Worm (Caenorhabditis elegans) whole organism, L4 larva: Measurements from ENCODE around the gene dhrr-1.

Source experiments
- F10B5.3 ChIP-seq: sonication (generic microtip); optimal IDR thresholded peaks from 2 replicates; lab custom pipeline; 2016; ENCODE audit warnings: mild to moderate bottlenecking, missing genetic modification characterization, missing compliant biosample characterization
- F49E8.2 ChIP-seq: sonication (generic microtip); optimal IDR thresholded peaks from 2 replicates; lab custom pipeline; 2016; ENCODE audit warnings: missing compliant biosample characterization, mild to moderate bottlenecking, missing genetic modification characterization, borderline replicate concordance
- T26A8.4 ChIP-seq: fragments of 200-800 bp; sonication (Bioruptor generic); IDR thresholded peaks from 2 replicates; pipeline ENCODE4 v1.3.6; 2022; ENCODE audit warnings: missing genetic modification characterization, missing compliant biosample characterization
- Y75B8A.6 ChIP-seq: fragments of 200-800 bp; sonication (Bioruptor generic); IDR thresholded peaks from 2 replicates; pipeline ENCODE4 v1.3.6; 2022; ENCODE audit warnings: missing genetic modification reagents, missing genetic modification characterization, missing compliant biosample characterization
- ZK546.5 ChIP-seq, 2 experiments: sonication (generic microtip); optimal IDR thresholded peaks; 2 replicates each; lab custom pipeline; 2017; ENCODE audit warnings: missing biosample characterization in 2 of 2, missing genetic modification characterization in 2 of 2
- aha-1 ChIP-seq: fragments of 150-350 bp; peaks from one replicate; lab custom pipeline; 2014; ENCODE audit warnings: missing biosample characterization, missing genetic modification characterization
- ama-1 ChIP-seq: fragments of 150-350 bp; optimal IDR thresholded peaks from 2 replicates; lab custom pipeline; 2014; ENCODE audit warnings: inconsistent platforms, mixed read lengths
- ceh-28 ChIP-seq: fragments of 150-350 bp; optimal IDR thresholded peaks from 2 replicates; lab custom pipeline; 2014; ENCODE audit warnings: missing biosample characterization, missing genetic modification reagents, missing genetic modification characterization
- ces-1 ChIP-seq: fragments of 150-350 bp; sonication (generic microtip); optimal IDR thresholded peaks from 4 replicates; lab custom pipeline; 2014; ENCODE audit warnings: missing biosample characterization, missing genetic modification reagents, missing genetic modification characterization
- cey-2 ChIP-seq: sonication (generic microtip); optimal IDR thresholded peaks from 3 replicates; lab custom pipeline; 2017; ENCODE audit warnings: missing genetic modification characterization, mild to moderate bottlenecking, missing compliant biosample characterization, antibody characterized with exemption, borderline replicate concordance; ENCODE audit not compliant: insufficient read depth
- daf-19 ChIP-seq: fragments of 200-800 bp; sonication (Bioruptor generic); conservative IDR thresholded peaks from 2 replicates; pipeline ENCODE4 v1.3.6; 2022; ENCODE audit warnings: missing genetic modification characterization, missing compliant biosample characterization
- daf-8 ChIP-seq: fragments of 200-800 bp; sonication (Bioruptor generic); IDR thresholded peaks from 2 replicates; pipeline ENCODE4 v1.3.6; 2022; ENCODE audit warnings: missing genetic modification characterization, missing compliant biosample characterization
- dve-1 ChIP-seq: sonication (generic microtip); optimal IDR thresholded peaks from 2 replicates; lab custom pipeline; 2017; ENCODE audit warnings: antibody characterized with exemption, mild to moderate bottlenecking, missing genetic modification characterization, missing compliant biosample characterization; ENCODE audit not compliant: insufficient read depth
- egl-27 ChIP-seq: sonication (generic microtip); optimal IDR thresholded peaks from 3 replicates; lab custom pipeline; 2017; ENCODE audit warnings: missing biosample characterization, missing genetic modification reagents, missing genetic modification characterization
- egl-43 ChIP-seq: fragments of 200-800 bp; sonication (Bioruptor generic); IDR thresholded peaks from 2 replicates; pipeline ENCODE4 v1.3.6; 2022; ENCODE audit warnings: missing genetic modification reagents, missing genetic modification characterization, missing compliant biosample characterization
- fos-1 ChIP-seq: fragments of 150-350 bp; optimal IDR thresholded peaks from 2 replicates; lab custom pipeline; 2014; ENCODE audit warnings: missing biosample characterization, missing genetic modification characterization
- gei-8 ChIP-seq: fragments of 200-800 bp; sonication (Bioruptor generic); optimal IDR thresholded peaks from 2 replicates; lab custom pipeline; 2018; ENCODE audit warnings: mild to moderate bottlenecking, missing genetic modification characterization, missing compliant biosample characterization
- lin-1 ChIP-seq: fragments of 200-800 bp; sonication (Bioruptor generic); IDR thresholded peaks from 2 replicates; pipeline ENCODE4 v1.3.6; 2022; ENCODE audit warnings: missing genetic modification reagents, missing genetic modification characterization, missing compliant biosample characterization
- lin-13 ChIP-seq: fragments of 150-350 bp; optimal IDR thresholded peaks from 2 replicates; lab custom pipeline; 2014; ENCODE audit warnings: missing biosample characterization, missing genetic modification reagents, missing genetic modification characterization
- lin-38 ChIP-seq: fragments of 200-800 bp; sonication (Bioruptor generic); IDR thresholded peaks from 2 replicates; pipeline ENCODE4 v1.3.6; 2022; ENCODE audit warnings: missing genetic modification reagents, missing genetic modification characterization, missing compliant biosample characterization
- lin-39 ChIP-seq: fragments of 150-350 bp; optimal IDR thresholded peaks from 2 replicates; lab custom pipeline; 2014; ENCODE audit warnings: missing biosample characterization, missing genetic modification reagents, missing genetic modification characterization
- madf-9 ChIP-seq: fragments of 200-800 bp; sonication (Bioruptor generic); conservative IDR thresholded peaks from 2 replicates; pipeline ENCODE4 v1.3.6; 2022; ENCODE audit warnings: missing genetic modification reagents, missing genetic modification characterization, missing compliant biosample characterization
- mdl-1 ChIP-seq, 2 experiments: fragments of 150-350 bp in 1 of 2; sonication (generic microtip) in 1 of 2; optimal IDR thresholded peaks; 2 replicates each; lab custom pipeline; 2014 to 2017; ENCODE audit warnings: missing biosample characterization in 2 of 2, missing genetic modification characterization in 2 of 2
- mdt-29 ChIP-seq: fragments of 200-800 bp; sonication (Bioruptor generic); IDR thresholded peaks from 2 replicates; pipeline ENCODE4 v1.3.6; 2022; ENCODE audit warnings: missing genetic modification reagents, missing genetic modification characterization, missing compliant biosample characterization
- mep-1 ChIP-seq: fragments of 150-350 bp; sonication (generic microtip); optimal IDR thresholded peaks from 3 replicates; lab custom pipeline; 2014; ENCODE audit warnings: missing biosample characterization, missing genetic modification characterization
- mes-2 ChIP-seq: sonication (generic microtip); optimal IDR thresholded peaks from 2 replicates; lab custom pipeline; 2016; ENCODE audit warnings: missing genotype, mild to moderate bottlenecking, missing genetic modification characterization, missing compliant biosample characterization; ENCODE audit not compliant: poor library complexity, severe bottlenecking
- mxl-3 ChIP-seq: fragments of 200-800 bp; sonication (Bioruptor generic); optimal IDR thresholded peaks from 2 replicates; lab custom pipeline; 2018; ENCODE audit warnings: mild to moderate bottlenecking, missing genetic modification characterization, missing compliant biosample characterization
- nhr-48 ChIP-seq: sonication (generic microtip); optimal IDR thresholded peaks from 2 replicates; lab custom pipeline; 2016; ENCODE audit warnings: mild to moderate bottlenecking, missing genetic modification characterization, missing compliant biosample characterization
- php-3 ChIP-seq: fragments of 200-800 bp; sonication (Bioruptor generic); IDR thresholded peaks from 2 replicates; pipeline ENCODE4 v1.3.6; 2022; ENCODE audit warnings: missing genetic modification reagents, missing genetic modification characterization, missing compliant biosample characterization
- sdz-12 ChIP-seq: fragments of 200-800 bp; sonication (Bioruptor generic); optimal IDR thresholded peaks from 2 replicates; lab custom pipeline; 2018; ENCODE audit warnings: mild to moderate bottlenecking, missing genetic modification characterization, missing compliant biosample characterization
- set-16 ChIP-seq: fragments of 200-800 bp; sonication (Bioruptor generic); IDR thresholded peaks from 2 replicates; pipeline ENCODE4 v1.3.6; 2022; ENCODE audit warnings: missing genetic modification reagents, missing genetic modification characterization, missing compliant biosample characterization
- tra-1 ChIP-seq: fragments of 200-800 bp; sonication (Bioruptor generic); IDR thresholded peaks from 2 replicates; pipeline ENCODE4 v1.3.6; 2022; ENCODE audit warnings: missing genetic modification reagents, missing genetic modification characterization, missing compliant biosample characterization

The dhrr-1 gene

ce11 chrIII:8904914-8905665 is 39.4 kb upstream of the dhrr-1 start, which contains the start of gene unc-32 (continued):
- TF ChIP-seq mes-2 (tag; lab: Kevin White, UChicago) (peak; percentile 50), fos-1 (tag; lab: Kevin White, UChicago) (no peak), mxl-3 (GFP tag; lab: Kevin White, UChicago) (no peak), ZK546.5 (tag; optimal IDR thresholded peaks at IDR 0.05; lab: Kevin White, UChicago) (no peak), lin-38 (GFP tag; lab: Robert Waterston, UW) (peak; percentile 36), madf-9 (GFP tag; lab: Robert Waterston, UW) (no peak), gei-8 (GFP tag; lab: Kevin White, UChicago) (no peak), daf-8 (GFP tag; lab: Robert Waterston, UW) (no peak), cey-2 (tag; lab: Kevin White, UChicago) (no peak), mdl-1 (tag; optimal IDR thresholded peaks at IDR 0.05; lab: Kevin White, UChicago) (peak in 1 of 2 experiments; percentile 74), nhr-48 (tag; lab: Kevin White, UChicago) (no peak), ceh-28 (peak; percentile 42), tra-1 (no peak), ces-1 (GFP tag; lab: Kevin White, UChicago) (peak; percentile 38), php-3 (GFP tag; lab: Robert Waterston, UW) (no peak), dve-1 (tag; lab: Kevin White, UChicago) (peak; percentile 41), lin-13 (GFP tag; lab: Kevin White, UChicago) (peak; percentile 11), F49E8.2 (no peak), sdz-12 (GFP tag; lab: Kevin White, UChicago) (no peak)
- TF ChIP-seq, all 104 proteins: peak for 25

ce11 chrIII:8910139-8910538 is 34.3 kb upstream of the dhrr-1 start:
- TF ChIP-seq Y75B8A.6 (no peak), aha-1 (tag; lab: Kevin White, UChicago) (peak; percentile 95)

ce11 chrIII:8911598-8912194 is 32.8 kb upstream of the dhrr-1 start, which contains the start of gene tpk-1:
Gene tpk-1 (plus strand): TSS chrIII:8912144.
- TF ChIP-seq ama-1 (lab: Kevin White, UChicago): peak; percentile 68
- TF ChIP-seq mdt-29: 0 out of 2 replicates have a peak, but pooled peaks have one; percentile 9
- TF ChIP-seq daf-19: no peak
- peak; percentile 27; the same call in 1 of the 2 replicates for TF ChIP-seq T26A8.4 (GFP tag; lab: Robert Waterston, UW)
- TF ChIP-seq set-16 (GFP tag; lab: Robert Waterston, UW): no peak
- peak; percentile 19 for TF ChIP-seq mep-1 (tag; lab: Kevin White, UChicago)

ce11 chrIII:8913469-8913868 is 31.0 kb upstream of the dhrr-1 start, which contains the start of gene trxr-2:
Gene trxr-2 (plus strand): TSS chrIII:8913769.
- TF ChIP-seq egl-27 (tag; lab: Kevin White, UChicago): no peak
- TF ChIP-seq ama-1 (lab: Kevin White, UChicago): no peak
- no peak for TF ChIP-seq lin-39 (tag; lab: Kevin White, UChicago)
- TF ChIP-seq daf-8 (GFP tag; lab: Robert Waterston, UW): no peak
- TF ChIP-seq F10B5.3 (tag; lab: Kevin White, UChicago): no peak
- no peak for TF ChIP-seq lin-1 (GFP tag; lab: Robert Waterston, UW)
- no peak for TF ChIP-seq egl-43 (GFP tag; lab: Robert Waterston, UW)
